Worm (Caenorhabditis elegans) whole organism, mixed stage, embryonic: ENCODE results near the gene Y82E9BR.9.
"Not testable (repeated sequence)": the region's sequence is repeated elsewhere in the genome, so short reads cannot be mapped to it uniquely, and the experiment has no call there.

ENCODE experiments used
- ceh-39 ChIP-seq: fragments of 150-350 bp; optimal IDR thresholded peaks from 2 replicates; lab custom pipeline; 2014; ENCODE audit warnings: missing biosample characterization, missing genetic modification characterization
- ceh-83 ChIP-seq: fragments of 200-800 bp; sonication (Bioruptor generic); optimal IDR thresholded peaks from 2 replicates; lab custom pipeline; 2018; ENCODE audit warnings: mild to moderate bottlenecking, missing genetic modification characterization, missing compliant biosample characterization
- ces-1 ChIP-seq: fragments of 150-350 bp; optimal IDR thresholded peaks from 2 replicates; lab custom pipeline; 2014; ENCODE audit warnings: missing biosample characterization, missing genetic modification reagents, missing genetic modification characterization
- cnd-1 ChIP-seq: fragments of 200-800 bp; sonication (Bioruptor generic); optimal IDR thresholded peaks from 2 replicates; lab custom pipeline; 2018; ENCODE audit warnings: mild to moderate bottlenecking, missing genetic modification characterization, missing compliant biosample characterization
- lsy-2 ChIP-seq: fragments of 150-350 bp; optimal IDR thresholded peaks from 2 replicates; lab custom pipeline; 2014; ENCODE audit warnings: missing biosample characterization, missing genetic modification characterization
- mab-5 ChIP-seq: fragments of 150-350 bp; optimal IDR thresholded peaks from 2 replicates; lab custom pipeline; 2014; ENCODE audit warnings: missing biosample characterization, missing genetic modification characterization
- nhr-237 ChIP-seq: fragments of 150-350 bp; optimal IDR thresholded peaks from 2 replicates; lab custom pipeline; 2014; ENCODE audit warnings: missing biosample characterization, missing genetic modification characterization
- snpc-4 ChIP-seq: fragments of 150-350 bp; optimal IDR thresholded peaks from 2 replicates; lab custom pipeline; 2014; ENCODE audit warnings: missing biosample characterization, missing genetic modification characterization
- tbx-8 ChIP-seq: fragments of 200-800 bp; sonication (Bioruptor generic); optimal IDR thresholded peaks from 2 replicates; lab custom pipeline; 2018; ENCODE audit warnings: mild to moderate bottlenecking, missing genetic modification characterization, moderate library complexity, missing compliant biosample characterization

ce11 chrIII:1375491-1375890, 15.9 kb upstream of the Y82E9BR.9 start, which contains the start of gene Y82E9BR.10:
- not testable (repeated sequence) for TF ChIP-seq nhr-237 (tag; lab: Kevin White, UChicago); mab-5 (tag; lab: Kevin White, UChicago); tbx-8 (GFP tag; lab: Kevin White, UChicago); lsy-2 (tag; lab: Kevin White, UChicago); ceh-83 (GFP tag; lab: Kevin White, UChicago); ceh-39 (tag; lab: Kevin White, UChicago); cnd-1; snpc-4 (tag; lab: Kevin White, UChicago); ces-1 (GFP tag; lab: Kevin White, UChicago)
